Worm (Caenorhabditis elegans): ENCODE measurements around the gene srh-185.

DNA sequence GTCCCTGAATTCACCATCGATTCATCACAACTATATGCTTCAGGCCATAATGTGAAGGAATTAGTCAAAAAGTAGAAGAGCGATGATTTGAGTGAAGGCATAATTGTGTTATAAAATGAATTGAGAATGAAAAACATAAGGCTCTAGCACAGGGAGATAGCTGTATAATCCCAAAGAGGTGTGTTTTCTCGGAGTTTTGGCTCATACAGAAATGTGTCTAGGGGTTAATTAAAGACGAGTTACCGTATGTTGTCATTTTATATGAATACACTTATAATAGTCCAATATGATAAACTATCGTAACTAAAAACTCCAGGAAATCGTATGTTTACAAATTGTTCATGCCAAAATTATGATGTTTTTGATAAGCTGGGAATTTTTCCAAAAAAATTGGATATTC lies 14.8 kb downstream of the srh-185 start, which contains the start of gene srt-5:
- no peak for TF ChIP-seq aly-1 (tag; optimal IDR thresholded peaks at IDR 0.05)
- no peak for TF ChIP-seq ama-1 (optimal IDR thresholded peaks at IDR 0.05)
- TF ChIP-seq scrt-1 (GFP tag; IDR thresholded peaks at IDR 0.05): no peak
- no peak for TF ChIP-seq hmbx-1 (tag; optimal IDR thresholded peaks at IDR 0.05)
- no peak for TF ChIP-seq pes-1 (GFP tag; IDR thresholded peaks at IDR 0.05)
- no peak for TF ChIP-seq tbx-11 (GFP tag; IDR thresholded peaks at IDR 0.05)
- no peak for TF ChIP-seq ceh-36 (tag; optimal IDR thresholded peaks at IDR 0.05)
- TF ChIP-seq ceh-13 (GFP tag; optimal IDR thresholded peaks at IDR 0.05): no peak
- no peak for TF ChIP-seq sea-1 (GFP tag; conservative IDR thresholded peaks at IDR 0.05)
- TF ChIP-seq flt-1 (GFP tag; IDR thresholded peaks at IDR 0.05): no peak
- TF ChIP-seq hnd-1 (tag; optimal IDR thresholded peaks at IDR 0.05): no peak
- TF ChIP-seq ets-7 (tag; optimal IDR thresholded peaks at IDR 0.05): no peak
- no peak for TF ChIP-seq B0310.2 (tag; optimal IDR thresholded peaks at IDR 0.05)
- TF ChIP-seq tbx-37 (GFP tag; conservative IDR thresholded peaks at IDR 0.05): no peak
